Worm (Caenorhabditis elegans): ENCODE data around the gene F31B9.2.

The F31B9.2 gene

DNA sequence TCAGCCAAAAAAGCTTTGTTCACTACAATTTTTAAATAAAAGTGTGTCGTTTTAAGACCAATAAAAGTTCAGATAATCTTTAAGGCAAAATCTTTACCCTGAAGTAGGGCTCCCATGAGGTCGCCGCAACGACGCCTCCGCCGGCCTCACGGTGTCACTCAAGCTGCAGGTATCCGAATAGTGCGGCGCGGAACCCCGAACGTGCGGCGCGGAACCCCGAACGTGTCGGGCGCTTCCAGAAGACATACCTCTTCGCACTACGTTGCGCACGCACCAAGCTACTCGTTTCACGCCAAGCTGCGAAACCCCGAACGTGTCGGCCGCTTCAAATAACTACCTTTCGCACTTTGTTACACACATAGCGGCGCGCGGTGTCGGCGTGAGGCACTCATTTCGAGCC lies 4.3 kb upstream of the F31B9.2 start:
- TF ChIP-seq ces-1 (GFP tag; optimal IDR thresholded peaks at IDR 0.05) (no peak), mep-1 (tag; optimal IDR thresholded peaks at IDR 0.05) (no peak), nhr-237 (tag; optimal IDR thresholded peaks at IDR 0.05) (no peak), unc-120 (tag; optimal IDR thresholded peaks at IDR 0.05; ENCODE audit: poor library complexity, severe bottlenecking) (no peak)

DNA sequence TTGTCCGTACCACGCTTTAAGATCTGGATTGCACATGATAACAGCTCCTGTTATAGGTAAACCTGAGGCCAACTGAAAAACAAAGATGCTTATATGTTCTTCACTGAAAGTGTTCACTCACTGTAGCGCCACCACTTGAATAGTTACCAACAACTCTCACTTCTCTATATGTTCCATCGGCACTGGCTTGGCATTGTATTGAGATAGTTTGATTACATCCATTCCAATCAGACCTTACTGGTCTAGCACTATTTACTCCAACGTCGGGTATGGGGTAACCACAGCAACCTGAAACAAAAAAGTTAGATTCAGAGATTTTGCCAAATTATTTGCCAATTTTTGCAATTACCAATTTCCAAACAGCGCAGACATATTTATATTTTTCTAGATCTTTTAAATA lies 1.4 kb upstream of the F31B9.2 start:
- TF ChIP-seq sptf-1 (tag; optimal IDR thresholded peaks at IDR 0.05), result no peak
- TF ChIP-seq ztf-11 (tag; optimal IDR thresholded peaks at IDR 0.05), result no peak
- TF ChIP-seq ceh-43 (GFP tag; optimal IDR thresholded peaks at IDR 0.05), result no peak
- no peak for TF ChIP-seq mep-1 (tag; optimal IDR thresholded peaks at IDR 0.05)

DNA sequence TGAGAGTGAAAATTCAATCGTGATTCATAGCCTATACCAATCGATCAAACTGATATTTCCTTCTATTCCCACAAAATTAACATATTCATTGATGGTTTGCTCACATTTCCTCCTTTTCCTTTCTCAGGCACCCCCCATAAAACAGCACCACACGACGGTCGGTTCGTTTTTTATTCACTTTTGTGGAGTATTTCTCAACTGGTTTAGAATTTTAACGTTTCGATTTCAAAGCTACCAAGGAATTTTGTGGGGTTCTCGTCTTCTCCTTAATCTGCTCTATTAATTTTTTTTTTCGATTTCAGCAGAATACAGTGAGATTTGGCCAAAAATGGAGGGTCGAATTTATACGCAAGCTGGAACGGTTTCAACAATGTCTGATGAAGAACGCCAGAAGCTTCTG lies 2.2 kb downstream of the F31B9.2 start, which contains the start of gene F31B9.7:
Gene F31B9.7, plus strand, starts transcription at position 301 of the 400 bp plus-strand sequence.
- TF ChIP-seq sptf-1 (tag; optimal IDR thresholded peaks at IDR 0.05), result no peak
- no peak for TF ChIP-seq sem-2 (GFP tag; optimal IDR thresholded peaks at IDR 0.05)
- TF ChIP-seq unc-39 (tag; optimal IDR thresholded peaks at IDR 0.05), result no peak
- TF ChIP-seq ces-1 (GFP tag; optimal IDR thresholded peaks at IDR 0.05), result no peak

DNA sequence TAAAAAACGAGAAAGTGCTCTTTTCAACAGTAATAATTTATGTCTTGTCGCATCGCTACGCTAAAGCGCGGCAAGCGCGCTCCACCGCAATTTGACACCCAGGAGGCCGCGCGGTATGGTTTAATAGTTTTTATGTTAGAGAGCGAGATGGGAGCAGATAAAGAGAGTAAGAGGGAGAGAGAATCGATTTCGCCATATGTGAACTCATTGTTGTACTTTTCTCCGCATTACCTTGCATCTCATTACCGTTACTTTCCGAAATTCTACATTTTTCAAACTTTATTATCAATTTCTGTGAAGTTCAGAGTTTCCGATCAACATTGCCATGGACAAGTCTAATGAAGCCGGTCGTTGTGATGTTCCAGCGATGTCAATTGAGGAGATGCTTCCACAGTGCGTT lies 6.3 kb downstream of the F31B9.2 start, which contains the start of gene F31B9.3:
Gene F31B9.3, plus strand, starts transcription at position 301 of the 400 bp plus-strand sequence.
- TF ChIP-seq mls-2 (tag; optimal IDR thresholded peaks at IDR 0.05) (no peak), nhr-237 (tag; optimal IDR thresholded peaks at IDR 0.05) (no peak), unc-62 (GFP tag; optimal IDR thresholded peaks at IDR 0.05) (no peak), lin-32 (GFP tag; optimal IDR thresholded peaks at IDR 0.05) (no peak)

DNA sequence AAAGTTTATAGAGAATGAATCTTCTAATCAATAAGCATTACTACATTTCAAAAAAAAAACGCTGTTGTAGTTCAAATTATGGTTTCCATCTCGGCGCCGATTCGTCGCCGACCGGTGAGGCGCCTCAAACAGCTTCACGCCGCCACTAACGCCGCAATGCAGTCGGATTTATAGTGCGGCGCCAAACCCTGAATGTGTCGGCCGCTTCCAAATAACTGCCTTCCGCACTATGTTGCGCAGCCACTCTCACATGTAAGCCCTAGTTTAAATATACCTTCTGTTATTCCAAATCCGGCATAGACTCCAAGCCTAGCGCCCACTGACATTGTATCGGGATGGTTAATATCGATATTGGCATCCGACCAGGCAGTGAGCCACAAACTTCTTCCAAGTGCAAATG lies 15.7 kb downstream of the F31B9.2 start:
- TF ChIP-seq cnd-1 (tag; optimal IDR thresholded peaks at IDR 0.05), result no peak
- TF ChIP-seq sptf-1 (tag; optimal IDR thresholded peaks at IDR 0.05), result no peak
- TF ChIP-seq bed-3 (GFP tag; optimal IDR thresholded peaks at IDR 0.05), result no peak
- no peak for TF ChIP-seq nhr-2 (tag; optimal IDR thresholded peaks at IDR 0.05)
- TF ChIP-seq blmp-1 (tag; optimal IDR thresholded peaks at IDR 0.05), result no peak
- no peak for TF ChIP-seq unc-120 (tag; optimal IDR thresholded peaks at IDR 0.05; ENCODE audit: poor library complexity, severe bottlenecking)
- no peak for TF ChIP-seq nhr-12 (tag; optimal IDR thresholded peaks at IDR 0.05)
- TF ChIP-seq nhr-28 (tag; optimal IDR thresholded peaks at IDR 0.05), result no peak
- TF ChIP-seq nhr-237 (tag; optimal IDR thresholded peaks at IDR 0.05), result no peak
- no peak for TF ChIP-seq unc-39 (tag; optimal IDR thresholded peaks at IDR 0.05)
- no peak for TF ChIP-seq lin-32 (GFP tag; optimal IDR thresholded peaks at IDR 0.05)
- TF ChIP-seq ham-2 (GFP tag; optimal IDR thresholded peaks at IDR 0.05), result no peak
- no peak for TF ChIP-seq unc-62 (GFP tag; optimal IDR thresholded peaks at IDR 0.05)
- TF ChIP-seq pha-4 (tag; optimal IDR thresholded peaks at IDR 0.05), result no peak
- no peak for TF ChIP-seq ztf-11 (tag; optimal IDR thresholded peaks at IDR 0.05)
- no peak for TF ChIP-seq mab-5 (tag; optimal IDR thresholded peaks at IDR 0.05)
- no peak for TF ChIP-seq elt-1 (tag; optimal IDR thresholded peaks at IDR 0.05; ENCODE audit: borderline replicate concordance, insufficient read depth)

DNA sequence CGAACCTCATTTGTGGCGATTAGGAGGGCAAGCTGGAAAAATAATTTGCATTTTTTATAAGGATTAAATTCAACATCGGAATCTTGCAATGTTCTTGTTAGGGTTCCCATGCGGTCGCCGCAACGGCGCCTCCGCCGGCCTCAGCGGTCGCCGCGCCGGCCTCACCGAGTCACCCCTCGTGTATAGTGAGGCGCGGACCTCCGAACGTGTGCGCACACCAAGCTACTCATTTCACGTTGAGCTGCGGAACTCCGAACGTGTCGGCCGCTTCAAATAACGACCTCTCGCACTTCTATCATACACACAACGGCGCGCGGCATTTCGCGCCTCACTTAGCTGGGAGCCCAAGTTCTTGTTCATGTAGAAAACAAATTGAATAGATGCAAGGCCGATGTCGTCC lies 20.7 kb downstream of the F31B9.2 start:
- no peak for TF ChIP-seq ztf-11 (tag; optimal IDR thresholded peaks at IDR 0.05)
- no peak for TF ChIP-seq unc-120 (tag; optimal IDR thresholded peaks at IDR 0.05; ENCODE audit: poor library complexity, severe bottlenecking)
- no peak for TF ChIP-seq ceh-83 (GFP tag; optimal IDR thresholded peaks at IDR 0.05)
- TF ChIP-seq ces-1 (GFP tag; optimal IDR thresholded peaks at IDR 0.05), result no peak
- no peak for TF ChIP-seq zip-8 (tag; optimal IDR thresholded peaks at IDR 0.05)
- no peak for TF ChIP-seq unc-62 (GFP tag; optimal IDR thresholded peaks at IDR 0.05)
- no peak for TF ChIP-seq bed-3 (GFP tag; optimal IDR thresholded peaks at IDR 0.05)
- no peak for TF ChIP-seq pha-4 (tag; optimal IDR thresholded peaks at IDR 0.05)
- no peak for TF ChIP-seq elt-3 (tag; optimal IDR thresholded peaks at IDR 0.05)
- TF ChIP-seq mls-2 (tag; optimal IDR thresholded peaks at IDR 0.05), result no peak
- TF ChIP-seq ham-2 (GFP tag; optimal IDR thresholded peaks at IDR 0.05), result no peak
- TF ChIP-seq tbx-8 (GFP tag; optimal IDR thresholded peaks at IDR 0.05), result no peak
- no peak for TF ChIP-seq nhr-76 (tag; optimal IDR thresholded peaks at IDR 0.05)
- TF ChIP-seq M03D4.4 (tag; optimal IDR thresholded peaks at IDR 0.05), result no peak
- no peak for TF ChIP-seq sem-2 (GFP tag; optimal IDR thresholded peaks at IDR 0.05)
- TF ChIP-seq snpc-4 (tag; optimal IDR thresholded peaks at IDR 0.05), result no peak
- TF ChIP-seq lsy-2 (tag; optimal IDR thresholded peaks at IDR 0.05), result no peak
